Worm (Caenorhabditis elegans) whole organism, young adult: ENCODE results near the gene T25B9.8.

Source experiments
- B0336.3 ChIP-seq: fragments of 200-800 bp; sonication (Bioruptor generic); IDR thresholded peaks from 2 replicates; pipeline ENCODE4 v1.3.6; 2022; ENCODE audit warnings: missing genetic modification characterization, missing compliant biosample characterization
- F22D6.2 ChIP-seq: sonication (generic microtip); optimal IDR thresholded peaks from 2 replicates; lab custom pipeline; 2016; ENCODE audit warnings: mild to moderate bottlenecking, missing genetic modification characterization, missing compliant biosample characterization
- F33H1.4 ChIP-seq: fragments of 200-800 bp; sonication (Bioruptor generic); IDR thresholded peaks from 2 replicates; pipeline ENCODE4 v1.3.6; 2022; ENCODE audit warnings: missing genetic modification reagents, missing genetic modification characterization, missing compliant biosample characterization
- F49E8.2 ChIP-seq: sonication (generic microtip); optimal IDR thresholded peaks from 3 replicates; lab custom pipeline; 2017; ENCODE audit warnings: missing genetic modification characterization, mild to moderate bottlenecking, missing compliant biosample characterization, antibody characterized with exemption, moderate library complexity; ENCODE audit not compliant: insufficient read depth
- Y53F4B.3 ChIP-seq: fragments of 200-800 bp; sonication (Bioruptor generic); IDR thresholded peaks from 2 replicates; pipeline ENCODE4 v1.3.6; 2022; ENCODE audit warnings: missing genetic modification reagents, missing genetic modification characterization, missing compliant biosample characterization
- Y53G8AR.9 ChIP-seq: fragments of 200-800 bp; sonication (Bioruptor generic); conservative IDR thresholded peaks from 2 replicates; pipeline ENCODE4 v1.3.6; 2022; ENCODE audit warnings: missing genetic modification reagents, missing genetic modification characterization, missing compliant biosample characterization
- Y67H2A.10 ChIP-seq: fragments of 200-800 bp; sonication (Bioruptor generic); conservative IDR thresholded peaks from 2 replicates; pipeline ENCODE4 v1.3.6; 2022; ENCODE audit warnings: missing genetic modification reagents, missing genetic modification characterization, missing compliant biosample characterization
- aptf-3 ChIP-seq: fragments of 200-800 bp; sonication (Bioruptor generic); IDR thresholded peaks from 2 replicates; pipeline ENCODE4 v1.3.6; 2022; ENCODE audit warnings: missing genetic modification characterization, missing compliant biosample characterization
- atf-7 ChIP-seq: sonication (generic microtip); optimal IDR thresholded peaks from 2 replicates; lab custom pipeline; 2017; ENCODE audit warnings: mild to moderate bottlenecking, missing genetic modification characterization, missing compliant biosample characterization
- fkh-3 ChIP-seq: sonication (generic microtip); optimal IDR thresholded peaks from 2 replicates; lab custom pipeline; 2016; ENCODE audit warnings: mild to moderate bottlenecking, missing genetic modification characterization, missing compliant biosample characterization
- hmg-1.2 ChIP-seq: fragments of 200-800 bp; sonication (Bioruptor generic); IDR thresholded peaks from 2 replicates; pipeline ENCODE4 v1.3.6; 2022; ENCODE audit warnings: missing genetic modification reagents, missing genetic modification characterization, missing compliant biosample characterization
- nfya-2 ChIP-seq: fragments of 200-800 bp; sonication (Bioruptor generic); IDR thresholded peaks from 2 replicates; pipeline ENCODE4 v1.3.6; 2022; ENCODE audit warnings: missing genetic modification reagents, missing genetic modification characterization, missing compliant biosample characterization
- rcor-1 ChIP-seq: fragments of 200-800 bp; sonication (Bioruptor generic); IDR thresholded peaks from 2 replicates; pipeline ENCODE4 v1.3.6; 2022; ENCODE audit warnings: missing genetic modification reagents, missing genetic modification characterization, missing compliant biosample characterization

DNA sequence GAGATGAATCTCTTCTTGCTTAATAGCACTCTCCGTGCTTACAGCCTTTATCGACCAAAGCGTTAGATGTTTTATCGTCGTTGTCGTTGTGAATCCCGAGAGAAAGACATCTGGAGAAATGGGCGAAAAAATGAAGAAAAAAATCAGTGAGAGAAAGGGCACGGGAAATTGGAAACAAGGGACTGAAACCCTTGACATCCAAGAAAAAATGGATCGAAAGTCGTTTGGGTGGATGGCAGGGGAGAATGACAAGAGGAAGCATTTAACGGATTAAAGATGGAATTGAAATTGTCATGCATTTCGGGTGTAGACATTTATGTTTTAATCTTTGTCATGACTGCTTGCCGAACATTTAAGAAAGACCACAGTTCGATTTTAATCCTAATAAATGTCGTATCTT lies 5.8 kb upstream of the T25B9.8 start, which contains the start of gene inpp-1:
- TF ChIP-seq B0336.3 (GFP tag; lab: Robert Waterston, UW): no peak
- TF ChIP-seq nfya-2 (GFP tag; lab: Robert Waterston, UW): no peak
- no peak for TF ChIP-seq Y53F4B.3 (GFP tag; lab: Robert Waterston, UW)
- TF ChIP-seq F22D6.2 (tag; lab: Kevin White, UChicago): no peak
- no peak for TF ChIP-seq Y53G8AR.9 (GFP tag; lab: Robert Waterston, UW)
- TF ChIP-seq atf-7: no peak
- no peak for TF ChIP-seq rcor-1
- no peak for TF ChIP-seq aptf-3 (GFP tag; lab: Robert Waterston, UW)
- no peak for TF ChIP-seq fkh-3 (tag; lab: Kevin White, UChicago)
- no peak for TF ChIP-seq F49E8.2 (tag; lab: Kevin White, UChicago)
- TF ChIP-seq Y67H2A.10 (GFP tag; lab: Robert Waterston, UW): no peak
- no peak for TF ChIP-seq F33H1.4 (GFP tag; lab: Robert Waterston, UW)
- TF ChIP-seq hmg-1.2 (GFP tag; lab: Robert Waterston, UW): no peak
